Fruit fly (Drosophila melanogaster) whole organism, embryonic: ENCODE measurements around the gene CG14646.

Source experiments
- ATbp ChIP-seq: fragments of 200-800 bp; sonication (Bioruptor generic); optimal IDR thresholded peaks from 2 replicates; lab custom pipeline; 2017; ENCODE audit warnings: missing biosample characterization, mild to moderate bottlenecking, missing genetic modification characterization, missing genetic modification reagents
- Asciz ChIP-seq: fragments of 200-800 bp; sonication (Bioruptor generic); optimal IDR thresholded peaks from 2 replicates; lab custom pipeline; 2017; ENCODE audit warnings: missing biosample characterization, mild to moderate bottlenecking, missing genetic modification characterization, missing genetic modification reagents
- CG10147 ChIP-seq: fragments of 200-800 bp; sonication (Bioruptor generic); optimal IDR thresholded peaks from 2 replicates; lab custom pipeline; 2019; ENCODE audit warnings: missing biosample characterization, mild to moderate bottlenecking, missing genetic modification characterization, moderate library complexity
- CG10959 ChIP-seq: fragments of 200-800 bp; sonication (Bioruptor generic); IDR thresholded peaks from 2 replicates; pipeline ENCODE4 v1.3.6; 2022; ENCODE audit warnings: missing biosample characterization, missing genetic modification characterization
- CG12155 ChIP-seq: fragments of 200-800 bp; sonication (Bioruptor generic); optimal IDR thresholded peaks from 3 replicates; lab custom pipeline; 2016; ENCODE audit warnings: missing biosample characterization, missing genetic modification characterization
- CG14050 ChIP-seq: fragments of 200-800 bp; sonication (Bioruptor generic); IDR thresholded peaks from 3 replicates; pipeline ENCODE4 v1.3.6; 2022; ENCODE audit warnings: missing biosample characterization, missing genetic modification characterization
- CG15696 ChIP-seq: fragments of 200-800 bp; sonication (Bioruptor generic); optimal IDR thresholded peaks from 2 replicates; lab custom pipeline; 2019; ENCODE audit warnings: missing biosample characterization, mild to moderate bottlenecking, missing genetic modification characterization, moderate library complexity
- CG16863 ChIP-seq: fragments of 200-800 bp; sonication (Bioruptor generic); optimal IDR thresholded peaks from 3 replicates; lab custom pipeline; 2016; ENCODE audit warnings: missing biosample characterization, missing genetic modification characterization
- CG17829 ChIP-seq: fragments of 200-800 bp; optimal IDR thresholded peaks from 2 replicates; lab custom pipeline; 2019; ENCODE audit warnings: missing biosample characterization, mild to moderate bottlenecking, missing genetic modification characterization, moderate library complexity
- CG3726 ChIP-seq: fragments of 200-800 bp; sonication (Bioruptor generic); IDR thresholded peaks from 3 replicates; pipeline ENCODE4, ENCODE4 v1.3.6; 2022; ENCODE audit warnings: missing biosample characterization, missing genetic modification characterization
- CG4328 ChIP-seq: fragments of 200-800 bp; sonication (Bioruptor generic); optimal IDR thresholded peaks from 3 replicates; lab custom pipeline; 2017; ENCODE audit warnings: missing biosample characterization, missing genetic modification reagents, missing genetic modification characterization
- CG4404 ChIP-seq: fragments of 200-800 bp; sonication (Bioruptor generic); IDR thresholded peaks from 2 replicates; pipeline ENCODE4 v1.3.6; 2022; ENCODE audit warnings: missing biosample characterization, missing genetic modification characterization
- CG4854 ChIP-seq: fragments of 200-800 bp; sonication (Bioruptor generic); optimal IDR thresholded peaks from 2 replicates; lab custom pipeline; 2016; ENCODE audit warnings: missing biosample characterization, missing genetic modification characterization, inconsistent platforms
- CG5245 ChIP-seq: fragments of 200-800 bp; sonication (Bioruptor generic); optimal IDR thresholded peaks from 3 replicates; lab custom pipeline; 2016; ENCODE audit warnings: missing biosample characterization, missing genetic modification characterization
- CG7372 ChIP-seq: fragments of 200-800 bp; sonication (Bioruptor generic); IDR thresholded peaks from 2 replicates; pipeline ENCODE4 v1.3.6; 2022; ENCODE audit warnings: missing biosample characterization, missing genetic modification characterization
- CG7556 ChIP-seq: fragments of 200-800 bp; sonication (Bioruptor generic); optimal IDR thresholded peaks from 2 replicates; lab custom pipeline; 2017; ENCODE audit warnings: missing biosample characterization, mild to moderate bottlenecking, missing genetic modification characterization
- CG9727 ChIP-seq: fragments of 200-800 bp; sonication (Bioruptor generic); optimal IDR thresholded peaks from 3 replicates; lab custom pipeline; 2017; ENCODE audit warnings: missing biosample characterization, mild to moderate bottlenecking, missing genetic modification characterization
- CrebB ChIP-seq: fragments of 200-800 bp; sonication (Bioruptor generic); optimal IDR thresholded peaks from 3 replicates; lab custom pipeline; 2018; ENCODE audit warnings: missing biosample characterization, mild to moderate bottlenecking, missing genetic modification characterization
- Dll ChIP-seq: fragments of 200-800 bp; sonication (Bioruptor generic); IDR thresholded peaks from 4 replicates; pipeline ENCODE4 v1.3.6; 2022; ENCODE audit warnings: missing biosample characterization, missing genetic modification characterization; ENCODE audit not compliant: partially characterized antibody
- Eip74EF ChIP-seq, 2 experiments: fragments of 200-800 bp in 1 of 2; fragments of >200 bp in 1 of 2; sonication (Bioruptor generic) in 1 of 2; optimal IDR thresholded peaks; 2 replicates each; lab custom pipeline; 2017 to 2019; ENCODE audit warnings: missing biosample characterization in 2 of 2, missing genetic modification characterization in 2 of 2, mild to moderate bottlenecking in 1 of 2, moderate library complexity in 1 of 2
- Hmr ChIP-seq: fragments of 200-800 bp; sonication (Bioruptor generic); optimal IDR thresholded peaks from 3 replicates; lab custom pipeline; 2017; ENCODE audit warnings: mild to moderate bottlenecking, missing biosample characterization, missing genetic modification reagents, missing genetic modification characterization
- Hr3 ChIP-seq: fragments of 200-800 bp; sonication (Bioruptor generic); optimal IDR thresholded peaks from 3 replicates; lab custom pipeline; 2016; ENCODE audit warnings: missing biosample characterization, missing genetic modification characterization
- Lhr ChIP-seq: fragments of 200-800 bp; sonication (Bioruptor generic); optimal IDR thresholded peaks from 3 replicates; lab custom pipeline; 2017; ENCODE audit warnings: mild to moderate bottlenecking, missing biosample characterization, missing genetic modification reagents, missing genetic modification characterization
- MTF-1 ChIP-seq: fragments of 200-800 bp; sonication (Bioruptor generic); optimal IDR thresholded peaks from 2 replicates; lab custom pipeline; 2018; ENCODE audit warnings: missing biosample characterization, mild to moderate bottlenecking, missing genetic modification characterization, borderline replicate concordance
- NC2β ChIP-seq: fragments of 200-800 bp; sonication (Bioruptor generic); optimal IDR thresholded peaks from 2 replicates; lab custom pipeline; 2016; ENCODE audit warnings: missing biosample characterization, missing genetic modification characterization
- Nf-YB ChIP-seq: fragments of 200-800 bp; sonication (Bioruptor generic); optimal IDR thresholded peaks from 3 replicates; lab custom pipeline; 2019; ENCODE audit warnings: missing biosample characterization, mild to moderate bottlenecking, missing genetic modification characterization, moderate library complexity
- Nf-YC ChIP-seq: fragments of 200-800 bp; optimal IDR thresholded peaks from 3 replicates; lab custom pipeline; 2019; ENCODE audit warnings: missing biosample characterization, mild to moderate bottlenecking, missing genetic modification characterization, moderate library complexity
- Spps ChIP-seq: fragments of 200-800 bp; sonication (Bioruptor generic); optimal IDR thresholded peaks from 2 replicates; lab custom pipeline; 2018; ENCODE audit warnings: missing biosample characterization, mild to moderate bottlenecking, missing genetic modification characterization
- Sry-β ChIP-seq: fragments of 200-800 bp; sonication (Bioruptor generic); optimal IDR thresholded peaks from 2 replicates; lab custom pipeline; 2018; ENCODE audit warnings: missing biosample characterization, mild to moderate bottlenecking, missing genetic modification characterization, moderate library complexity
- Tbp ChIP-seq: fragments of >200 bp; optimal IDR thresholded peaks from 2 replicates; lab custom pipeline; 2018; ENCODE audit warnings: missing biosample characterization, missing genetic modification characterization
- caup ChIP-seq: fragments of 200-800 bp; sonication (Bioruptor generic); optimal IDR thresholded peaks from 3 replicates; lab custom pipeline; 2017; ENCODE audit warnings: missing biosample characterization, mild to moderate bottlenecking, missing genetic modification characterization, moderate library complexity; ENCODE audit not compliant: severe bottlenecking
- chif ChIP-seq, 2 experiments: fragments of 200-800 bp; sonication (Bioruptor generic); optimal IDR thresholded peaks; 3 replicates each; lab custom pipeline; 2016; ENCODE audit warnings: missing biosample characterization in 2 of 2, missing genetic modification characterization in 2 of 2
- ci ChIP-seq: fragments of 200-800 bp; sonication (Bioruptor generic); IDR thresholded peaks from 3 replicates; pipeline ENCODE4 v1.3.6; 2022; ENCODE audit warnings: missing biosample characterization, missing genetic modification characterization
- dati ChIP-seq: fragments of 200-800 bp; sonication (Bioruptor generic); IDR thresholded peaks from 2 replicates; pipeline ENCODE4 v1.3.6; 2022; ENCODE audit warnings: missing biosample characterization, missing genetic modification characterization
- eyg ChIP-seq: fragments of 200-800 bp; sonication (Bioruptor generic); optimal IDR thresholded peaks from 3 replicates; lab custom pipeline; 2016; ENCODE audit warnings: missing biosample characterization, missing genetic modification characterization
- fd102C ChIP-seq: fragments of 200-800 bp; sonication (Bioruptor generic); optimal IDR thresholded peaks from 2 replicates; lab custom pipeline; 2018; ENCODE audit warnings: missing biosample characterization, mild to moderate bottlenecking, missing genetic modification characterization, moderate library complexity
- ftz-f1 ChIP-seq: fragments of 200-800 bp; sonication (Bioruptor generic); optimal IDR thresholded peaks from 2 replicates; lab custom pipeline; 2016; ENCODE audit warnings: missing biosample characterization, missing genetic modification characterization
- gce ChIP-seq: fragments of 200-800 bp; sonication (Bioruptor generic); IDR thresholded peaks from 3 replicates; pipeline ENCODE4 v1.3.6; 2022; ENCODE audit warnings: missing biosample characterization, missing genetic modification characterization
- gcm ChIP-seq: fragments of 200-800 bp; sonication (Bioruptor generic); optimal IDR thresholded peaks from 2 replicates; lab custom pipeline; 2019; ENCODE audit warnings: missing biosample characterization, mild to moderate bottlenecking, missing genetic modification characterization, moderate library complexity
- grn ChIP-seq: fragments of 200-800 bp; sonication (Bioruptor generic); optimal IDR thresholded peaks from 3 replicates; lab custom pipeline; 2017; ENCODE audit warnings: missing biosample characterization, missing genetic modification characterization
- luna ChIP-seq: fragments of 200-800 bp; sonication (Bioruptor generic); optimal IDR thresholded peaks from 2 replicates; lab custom pipeline; 2016; ENCODE audit warnings: missing biosample characterization, missing genetic modification characterization
- nerfin-2 ChIP-seq: fragments of 200-800 bp; sonication (Bioruptor generic); IDR thresholded peaks from 2 replicates; pipeline ENCODE4 v1.3.6; 2022; ENCODE audit warnings: missing biosample characterization, missing genetic modification characterization; ENCODE audit not compliant: partially characterized antibody
- pfk ChIP-seq: fragments of 200-800 bp; sonication (Bioruptor generic); optimal IDR thresholded peaks from 2 replicates; lab custom pipeline; 2018; ENCODE audit warnings: missing biosample characterization, mild to moderate bottlenecking, missing genetic modification characterization, moderate library complexity
- prd ChIP-seq, 3 experiments: fragments of >200 bp in 2 of 3; fragments of 200-800 bp in 1 of 3; sonication (Bioruptor generic) in 1 of 3; optimal IDR thresholded peaks in 2 of 3; IDR thresholded peaks in 1 of 3; 2 replicates in 2 of 3; 3 replicates in 1 of 3; pipeline versions ENCODE4 v1.3.6 to Lab custom; 2017 to 2022; ENCODE audit warnings: missing biosample characterization in 1 of 3, missing genetic modification characterization in 1 of 3
- pros ChIP-seq: fragments of 200-800 bp; sonication (Bioruptor generic); optimal IDR thresholded peaks from 3 replicates; lab custom pipeline; 2019; ENCODE audit warnings: missing biosample characterization, mild to moderate bottlenecking, missing genetic modification characterization, moderate library complexity
- sim ChIP-seq: fragments of 200-800 bp; sonication (Bioruptor generic); IDR thresholded peaks from 2 replicates; pipeline ENCODE4 v1.3.6; 2022; ENCODE audit warnings: missing biosample characterization, missing genetic modification characterization
- trh ChIP-seq: fragments of 200-800 bp; sonication (Bioruptor generic); optimal IDR thresholded peaks from 2 replicates; lab custom pipeline; 2016; ENCODE audit warnings: missing biosample characterization, missing genetic modification characterization
- vfl ChIP-seq: fragments of 200-800 bp; sonication (Bioruptor generic); optimal IDR thresholded peaks from 2 replicates; lab custom pipeline; 2016; ENCODE audit warnings: missing biosample characterization, missing genetic modification characterization

CG14646 gene

DNA sequence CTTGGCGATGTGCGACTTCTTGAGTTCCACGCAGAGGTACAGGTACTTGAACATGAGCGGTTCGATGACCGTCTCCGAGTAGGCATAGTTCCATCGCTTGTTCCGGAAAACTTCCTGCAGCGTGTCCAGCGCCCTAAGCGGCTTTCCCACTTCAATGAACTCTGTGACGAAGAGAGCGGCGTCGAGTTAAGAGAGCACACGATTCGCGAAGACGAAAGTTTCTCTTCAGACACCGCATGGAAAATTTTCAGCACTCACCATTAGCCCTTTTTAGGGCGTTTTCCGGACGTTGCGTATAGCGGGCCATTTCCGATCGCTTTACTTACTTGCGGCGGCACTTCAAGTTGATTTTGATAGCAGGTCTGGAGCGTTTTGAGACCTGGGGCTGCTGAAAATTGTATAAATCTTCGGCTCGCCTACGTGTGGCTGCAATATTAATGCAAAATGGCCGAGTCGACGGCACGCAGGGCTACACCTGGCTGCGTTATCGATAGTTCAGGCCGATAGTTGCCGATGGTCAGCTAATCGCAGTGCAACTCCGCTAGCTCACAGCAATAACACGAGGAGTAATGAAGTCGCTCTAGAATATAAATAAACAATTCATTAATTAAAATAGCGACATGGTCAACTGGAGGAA, 43.4 kb downstream of the CG14646 start, which contains the start of the genes eIF3a and CG1074 (continued):
- TF ChIP-seq CG10959 (peak; percentile 41; the same call in 1 of the 2 replicates), CG12155 (GFP tag; lab: Kevin White, UChicago) (peak; percentile 47), sim (GFP tag; lab: Robert Waterston, UW) (no peak), CG9727 (GFP tag; lab: Kevin White, UChicago) (peak; percentile 78), Lhr (GFP tag; lab: Kevin White, UChicago) (peak; percentile 68), ATbp (GFP tag; lab: Kevin White, UChicago) (no peak), CG5245 (GFP tag; lab: Kevin White, UChicago) (peak; percentile 35), Nf-YB (peak; percentile 32), CG16863 (GFP tag; lab: Kevin White, UChicago) (peak; percentile 32), Asciz (GFP tag; lab: Kevin White, UChicago) (no peak), CG4854 (peak; percentile 55), Tbp (GFP tag; lab: Kevin White, UChicago) (no peak), CrebB (tag; lab: Kevin White, UChicago) (peak; percentile 70), nerfin-2 (GFP tag; lab: Robert Waterston, UW) (peak; percentile 94), Sry-β (GFP tag; lab: Kevin White, UChicago) (peak; percentile 38), MTF-1 (GFP tag; lab: Kevin White, UChicago) (peak; percentile 55), CG4404 (peak; percentile 26; the same call in 1 of the 2 replicates), ci (GFP tag; lab: Robert Waterston, UW) (peak; percentile 88), CG7372 (GFP tag; lab: Robert Waterston, UW) (peak; percentile 60), CG7556 (GFP tag; lab: Kevin White, UChicago) (peak; percentile 24), chif (GFP tag; optimal IDR thresholded peaks at IDR 0.05; lab: Kevin White, UChicago) (peak in 1 of 2 experiments; percentile 46), dati (GFP tag; lab: Robert Waterston, UW) (no peak), Dll (GFP tag; lab: Robert Waterston, UW) (peak; percentile 91), Spps (peak; percentile 30), caup (peak; percentile 78), prd (optimal IDR thresholded peaks at IDR 0.05; lab: Kevin White, UChicago) (no peak), prd (GFP tag; IDR thresholded peaks at IDR 0.05; lab: Robert Waterston, UW) (peak; percentile 41; the same call in 2 of the 3 replicates), Eip74EF (GFP tag; optimal IDR thresholded peaks at IDR 0.05; lab: Kevin White, UChicago) (peak in 1 of 2 experiments; percentile 14), NC2β (peak; percentile 70), CG3726 (GFP tag; lab: Robert Waterston, UW) (no peak), CG14050 (GFP tag; lab: Robert Waterston, UW) (0 out of 3 replicates have a peak, but pooled peaks have one; percentile 34), grn (GFP tag; lab: Kevin White, UChicago) (no peak), Hmr (GFP tag; lab: Kevin White, UChicago) (no peak), CG4328 (GFP tag; lab: Kevin White, UChicago) (peak; percentile 51), ftz-f1 (GFP tag; lab: Kevin White, UChicago) (peak; percentile 65), vfl (GFP tag; lab: Kevin White, UChicago) (peak; percentile 55), CG17829 (tag; lab: Kevin White, UChicago) (peak; percentile 77), eyg (GFP tag; lab: Kevin White, UChicago) (peak; percentile 45), gce (GFP tag; lab: Robert Waterston, UW) (0 out of 3 replicates have a peak, but pooled peaks have one; percentile 16), luna (GFP tag; lab: Kevin White, UChicago) (peak; percentile 51), trh (peak; percentile 25), CG10147 (GFP tag; lab: Kevin White, UChicago) (peak; percentile 44), CG15696 (tag; lab: Kevin White, UChicago) (peak; percentile 4), pfk (GFP tag; lab: Kevin White, UChicago) (peak; percentile 72), Nf-YC (peak; percentile 64), gcm (GFP tag; lab: Kevin White, UChicago) (peak; percentile 47), Hr3 (GFP tag; lab: Kevin White, UChicago) (peak; percentile 26), fd102C (GFP tag; lab: Kevin White, UChicago) (peak; percentile 58), pros (peak; percentile 16)
